Worm (Caenorhabditis elegans) whole organism, mixed stage, embryonic: ENCODE measurements around the gene plp-2.

ENCODE experiments used
- ceh-43 ChIP-seq: fragments of 200-800 bp; sonication (Bioruptor generic); optimal IDR thresholded peaks from 2 replicates; lab custom pipeline; 2018; ENCODE audit warnings: mild to moderate bottlenecking, missing genetic modification characterization, moderate library complexity, missing compliant biosample characterization
- ceh-83 ChIP-seq: fragments of 200-800 bp; sonication (Bioruptor generic); optimal IDR thresholded peaks from 2 replicates; lab custom pipeline; 2018; ENCODE audit warnings: mild to moderate bottlenecking, missing genetic modification characterization, missing compliant biosample characterization
- flh-1 ChIP-seq: fragments of 200-800 bp; sonication (Bioruptor generic); optimal IDR thresholded peaks from 2 replicates; lab custom pipeline; 2018; ENCODE audit warnings: mild to moderate bottlenecking, missing genetic modification characterization, moderate library complexity, missing compliant biosample characterization
- ham-2 ChIP-seq: fragments of 200-800 bp; sonication (Bioruptor generic); optimal IDR thresholded peaks from 2 replicates; lab custom pipeline; 2018; ENCODE audit warnings: mild to moderate bottlenecking, missing genetic modification characterization, missing compliant biosample characterization
- lin-13 ChIP-seq: fragments of 150-350 bp; optimal IDR thresholded peaks from 2 replicates; lab custom pipeline; 2014; ENCODE audit warnings: missing biosample characterization, missing genetic modification characterization
- lsy-2 ChIP-seq: fragments of 150-350 bp; optimal IDR thresholded peaks from 2 replicates; lab custom pipeline; 2014; ENCODE audit warnings: missing biosample characterization, missing genetic modification characterization
- mls-2 ChIP-seq: sonication (generic microtip); optimal IDR thresholded peaks from 2 replicates; lab custom pipeline; 2016; ENCODE audit warnings: mild to moderate bottlenecking, missing genetic modification characterization, moderate library complexity, missing compliant biosample characterization
- nhr-12 ChIP-seq: fragments of 150-350 bp; optimal IDR thresholded peaks from 2 replicates; lab custom pipeline; 2014; ENCODE audit warnings: missing biosample characterization, missing genetic modification characterization
- nhr-28 ChIP-seq: fragments of 150-350 bp; optimal IDR thresholded peaks from 2 replicates; lab custom pipeline; 2014; ENCODE audit warnings: missing biosample characterization, missing genetic modification characterization
- pha-4 ChIP-seq: fragments of 150-350 bp; optimal IDR thresholded peaks from 2 replicates; lab custom pipeline; 2018; ENCODE audit warnings: missing biosample characterization, missing genetic modification reagents, missing genetic modification characterization
- snpc-4 ChIP-seq: fragments of 150-350 bp; optimal IDR thresholded peaks from 2 replicates; lab custom pipeline; 2014; ENCODE audit warnings: missing biosample characterization, missing genetic modification characterization
- sptf-1 ChIP-seq: sonication (generic microtip); optimal IDR thresholded peaks from 2 replicates; lab custom pipeline; 2017; ENCODE audit warnings: mild to moderate bottlenecking, missing genetic modification characterization, moderate library complexity, missing compliant biosample characterization
- unc-39 ChIP-seq: fragments of 150-350 bp; optimal IDR thresholded peaks from 2 replicates; lab custom pipeline; 2014; ENCODE audit warnings: missing biosample characterization, missing genetic modification characterization
- unc-62 ChIP-seq: fragments of 150-350 bp; optimal IDR thresholded peaks from 2 replicates; lab custom pipeline; 2014; ENCODE audit warnings: missing biosample characterization, missing genetic modification reagents, missing genetic modification characterization

- TF ChIP-seq snpc-4 (tag; lab: Kevin White, UChicago) (no peak), unc-62 (GFP tag; lab: Kevin White, UChicago) (no peak), ceh-83 (no peak), sptf-1 (tag; lab: Kevin White, UChicago) (no peak), lin-13 (no peak), mls-2 (tag; lab: Kevin White, UChicago) (no peak), lsy-2 (no peak), ceh-43 (GFP tag; lab: Kevin White, UChicago) (no peak), nhr-28 (tag; lab: Kevin White, UChicago) (no peak), pha-4 (no peak), unc-39 (tag; lab: Kevin White, UChicago) (no peak), nhr-12 (tag; lab: Kevin White, UChicago) (no peak), flh-1 (no peak), ham-2 (GFP tag; lab: Kevin White, UChicago) (no peak)
These were observed 9.5 kb downstream of the plp-2 start for ce11 chrX:14973085-14973484.
